Worm (Caenorhabditis elegans) whole organism, L3 larva: ENCODE data around the gene C14B9.2.

Experiments used
- ZK546.5 ChIP-seq: sonication (generic microtip); optimal IDR thresholded peaks from 2 replicates; lab custom pipeline; 2017; ENCODE audit warnings: missing biosample characterization, missing genetic modification characterization
- aly-2 ChIP-seq: fragments of 150-350 bp; optimal IDR thresholded peaks from 2 replicates; lab custom pipeline; 2014; ENCODE audit warnings: missing biosample characterization, missing genetic modification characterization
- ceh-82 ChIP-seq: fragments of 150-350 bp; optimal IDR thresholded peaks from 2 replicates; lab custom pipeline; 2014; ENCODE audit warnings: missing biosample characterization, missing genetic modification characterization
- ceh-9 ChIP-seq: sonication (generic microtip); optimal IDR thresholded peaks from 2 replicates; lab custom pipeline; 2018; ENCODE audit warnings: missing biosample characterization, missing genetic modification characterization
- daf-12 ChIP-seq: fragments of 150-350 bp; optimal IDR thresholded peaks from 2 replicates; lab custom pipeline; 2014; ENCODE audit warnings: missing biosample characterization, missing genetic modification reagents, missing genetic modification characterization
- egl-27 ChIP-seq: sonication (generic microtip); optimal IDR thresholded peaks from 4 replicates; lab custom pipeline; 2017; ENCODE audit warnings: missing biosample characterization, missing genetic modification reagents, missing genetic modification characterization
- egl-5 ChIP-seq: fragments of 150-350 bp; optimal IDR thresholded peaks from 2 replicates; lab custom pipeline; 2017; ENCODE audit warnings: missing biosample characterization, missing genetic modification reagents, missing genetic modification characterization, inconsistent platforms
- elt-1 ChIP-seq: fragments of 150-350 bp; optimal IDR thresholded peaks from 2 replicates; lab custom pipeline; 2014; ENCODE audit warnings: missing biosample characterization, missing genetic modification characterization
- elt-2 ChIP-seq: sonication (generic microtip); optimal IDR thresholded peaks from 2 replicates; lab custom pipeline; 2016; ENCODE audit warnings: missing genetic modification reagents, mild to moderate bottlenecking, missing genetic modification characterization, missing compliant biosample characterization
- fkh-2 ChIP-seq: fragments of 150-350 bp; optimal IDR thresholded peaks from 2 replicates; lab custom pipeline; 2014; ENCODE audit warnings: missing biosample characterization, missing genetic modification reagents, missing genetic modification characterization
- fos-1 ChIP-seq: fragments of 150-350 bp; optimal IDR thresholded peaks from 2 replicates; lab custom pipeline; 2014; ENCODE audit warnings: missing biosample characterization, missing genetic modification characterization
- hmg-11 ChIP-seq: sonication (generic microtip); optimal IDR thresholded peaks from 2 replicates; lab custom pipeline; 2016; ENCODE audit warnings: missing genetic modification characterization, missing compliant biosample characterization
- jun-1 ChIP-seq: fragments of 150-350 bp; optimal IDR thresholded peaks from 2 replicates; lab custom pipeline; 2014; ENCODE audit warnings: missing biosample characterization, missing genetic modification reagents, missing genetic modification characterization
- lin-15B ChIP-seq: fragments of 150-350 bp; optimal IDR thresholded peaks from 2 replicates; lab custom pipeline; 2014; ENCODE audit warnings: missing biosample characterization, missing genetic modification characterization
- lin-39 ChIP-seq: fragments of 150-350 bp; optimal IDR thresholded peaks from 2 replicates; lab custom pipeline; 2018; ENCODE audit warnings: missing biosample characterization, missing genetic modification reagents, missing genetic modification characterization
- lsy-12 ChIP-seq: sonication (generic microtip); optimal IDR thresholded peaks from 2 replicates; lab custom pipeline; 2016; ENCODE audit warnings: mild to moderate bottlenecking, missing genetic modification characterization, missing compliant biosample characterization
- mdl-1 ChIP-seq: fragments of 150-350 bp; optimal IDR thresholded peaks from 2 replicates; lab custom pipeline; 2014; ENCODE audit warnings: missing biosample characterization, missing genetic modification characterization
- mml-1 ChIP-seq: fragments of 150-350 bp; sonication (generic microtip); optimal IDR thresholded peaks from 3 replicates; lab custom pipeline; 2014; ENCODE audit warnings: missing biosample characterization, missing genetic modification characterization
- nfya-1 ChIP-seq: sonication (generic microtip); optimal IDR thresholded peaks from 2 replicates; lab custom pipeline; 2017; ENCODE audit warnings: missing genetic modification characterization, mild to moderate bottlenecking, missing compliant biosample characterization, antibody characterized with exemption, moderate library complexity; ENCODE audit not compliant: insufficient read depth
- nhr-23 ChIP-seq: fragments of 150-350 bp; optimal IDR thresholded peaks from 2 replicates; lab custom pipeline; 2014; ENCODE audit warnings: missing biosample characterization, missing genetic modification reagents, missing genetic modification characterization
- nhr-28 ChIP-seq: fragments of 150-350 bp; optimal IDR thresholded peaks from 2 replicates; lab custom pipeline; 2014; ENCODE audit warnings: missing biosample characterization, missing genetic modification characterization
- nhr-43 ChIP-seq: sonication (generic microtip); optimal IDR thresholded peaks from 2 replicates; lab custom pipeline; 2016; ENCODE audit warnings: mild to moderate bottlenecking, missing genetic modification characterization, missing compliant biosample characterization; ENCODE audit not compliant: poor library complexity, severe bottlenecking
- nhr-76 ChIP-seq: fragments of 150-350 bp; sonication (generic microtip); optimal IDR thresholded peaks from 5 replicates; lab custom pipeline; 2014; ENCODE audit warnings: missing biosample characterization, missing genetic modification characterization
- nhr-77 ChIP-seq: fragments of 150-350 bp; optimal IDR thresholded peaks from 2 replicates; lab custom pipeline; 2014; ENCODE audit warnings: missing biosample characterization, missing genetic modification characterization
- pha-4 ChIP-seq: fragments of 150-350 bp; optimal IDR thresholded peaks from 2 replicates; lab custom pipeline; 2014; ENCODE audit warnings: missing biosample characterization, missing genetic modification reagents, missing genetic modification characterization
- pqm-1 ChIP-seq: fragments of 150-350 bp; optimal IDR thresholded peaks from 2 replicates; lab custom pipeline; 2017; ENCODE audit warnings: missing biosample characterization, missing genetic modification characterization, inconsistent platforms
- sea-2 ChIP-seq: fragments of 150-350 bp; sonication (generic microtip); optimal IDR thresholded peaks from 4 replicates; lab custom pipeline; 2014; ENCODE audit warnings: missing biosample characterization, missing genetic modification reagents, missing genetic modification characterization
- skn-1 ChIP-seq: fragments of 150-350 bp; optimal IDR thresholded peaks from 2 replicates; lab custom pipeline; 2014; ENCODE audit warnings: missing biosample characterization, missing genetic modification characterization
- snpc-4 ChIP-seq: fragments of 150-350 bp; optimal IDR thresholded peaks from 2 replicates; lab custom pipeline; 2014; ENCODE audit warnings: missing biosample characterization, missing genetic modification characterization
- tbx-2 ChIP-seq: sonication (generic microtip); optimal IDR thresholded peaks from 2 replicates; lab custom pipeline; 2016; ENCODE audit warnings: mild to moderate bottlenecking, missing genetic modification characterization, missing compliant biosample characterization
- unc-62 ChIP-seq: fragments of 150-350 bp; sonication (generic microtip); optimal IDR thresholded peaks from 4 replicates; lab custom pipeline; 2014; ENCODE audit warnings: missing biosample characterization, missing genetic modification reagents, missing genetic modification characterization
- zag-1 ChIP-seq: fragments of 150-350 bp; optimal IDR thresholded peaks from 2 replicates; lab custom pipeline; 2014; ENCODE audit warnings: missing biosample characterization, missing genetic modification characterization
- ztf-11 ChIP-seq: fragments of 150-350 bp; optimal IDR thresholded peaks from 2 replicates; lab custom pipeline; 2014; ENCODE audit warnings: missing biosample characterization, missing genetic modification characterization

C14B9.2 gene

DNA sequence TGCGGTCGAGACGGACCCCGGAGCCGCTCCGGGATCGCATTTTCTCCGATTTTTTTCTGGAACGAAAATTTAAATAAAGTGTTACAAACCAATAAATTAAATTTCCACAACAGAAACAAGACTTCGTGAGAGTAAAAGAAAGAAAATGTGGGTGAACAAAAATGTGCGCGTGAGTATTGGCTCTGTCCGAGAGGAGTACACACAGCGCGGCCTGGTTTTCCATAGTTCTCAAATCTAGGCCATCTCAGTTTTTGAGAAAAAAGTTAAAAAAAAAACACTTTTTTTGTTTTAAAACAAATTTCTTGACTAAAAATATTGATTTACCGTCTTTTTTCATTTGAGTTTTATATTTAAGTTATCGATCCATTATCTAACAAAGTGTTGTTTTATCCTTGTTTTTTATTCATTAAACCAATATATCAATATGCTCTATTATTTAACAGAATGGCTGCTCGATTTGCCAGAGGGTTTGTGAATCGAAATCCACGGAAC is 11.2 kb downstream of the C14B9.2 start, which contains the start of the genes C14B9.8 and mrpl-18 (continued):
- TF ChIP-seq tbx-2 (tag; lab: Kevin White, UChicago): no peak
- no peak for TF ChIP-seq egl-5 (tag; lab: Kevin White, UChicago)
- no peak for TF ChIP-seq ztf-11 (tag; lab: Kevin White, UChicago)
- TF ChIP-seq pqm-1 (tag; lab: Kevin White, UChicago): no peak
- TF ChIP-seq elt-1: no peak
- TF ChIP-seq nhr-28: no peak

DNA sequence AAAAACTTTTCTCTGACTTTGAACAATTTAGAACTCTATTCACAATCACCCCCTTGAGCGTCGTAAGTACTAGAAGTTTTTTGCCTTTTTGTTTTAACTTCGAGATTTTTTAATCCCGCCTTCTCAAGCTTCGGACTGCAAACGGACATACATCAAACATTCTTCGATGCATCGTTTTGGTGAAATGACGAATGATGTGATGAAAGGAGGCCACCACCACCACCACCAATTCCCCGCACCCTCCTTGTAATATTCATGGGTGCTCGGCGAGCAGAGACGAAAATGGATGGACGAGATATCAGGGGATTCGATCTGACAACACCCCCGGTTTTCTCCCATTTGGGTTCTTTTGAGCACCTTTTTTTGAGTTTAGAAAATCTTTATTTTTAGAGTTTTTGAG is 12.5 kb downstream of the C14B9.2 start:
- TF ChIP-seq ceh-82 (tag; lab: Kevin White, UChicago) (no peak), sea-2 (GFP tag; lab: Kevin White, UChicago) (no peak), egl-27 (tag; lab: Kevin White, UChicago) (no peak), lin-39 (peak; percentile 49)

DNA sequence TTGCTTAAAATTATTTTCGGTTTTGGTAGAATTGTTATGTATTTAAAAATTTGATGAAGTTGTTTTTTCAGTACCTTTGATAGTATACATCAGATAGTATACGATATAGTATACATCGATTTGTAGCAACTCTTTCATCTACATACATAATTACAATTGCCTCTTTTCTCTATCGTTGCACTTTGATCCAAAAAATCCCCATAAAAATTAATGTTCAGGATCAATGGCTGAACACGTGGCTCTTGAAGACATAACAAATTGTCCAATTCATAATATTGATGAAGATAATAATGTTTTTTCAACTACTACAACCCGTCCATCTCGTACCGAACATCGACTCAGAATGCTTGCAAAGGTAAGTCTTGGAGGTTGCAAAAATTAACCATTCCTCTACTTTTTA is 15.3 kb downstream of the C14B9.2 start, which contains the start of gene D2007.2:
D2007.2 (plus strand) TSS at position 213 of the 400 bp plus-strand sequence.
- TF ChIP-seq fkh-2: no peak
- no peak for TF ChIP-seq ZK546.5
- TF ChIP-seq lin-39: no peak
- TF ChIP-seq nhr-43: no peak
- TF ChIP-seq, all 47 proteins: peak for 0

DNA sequence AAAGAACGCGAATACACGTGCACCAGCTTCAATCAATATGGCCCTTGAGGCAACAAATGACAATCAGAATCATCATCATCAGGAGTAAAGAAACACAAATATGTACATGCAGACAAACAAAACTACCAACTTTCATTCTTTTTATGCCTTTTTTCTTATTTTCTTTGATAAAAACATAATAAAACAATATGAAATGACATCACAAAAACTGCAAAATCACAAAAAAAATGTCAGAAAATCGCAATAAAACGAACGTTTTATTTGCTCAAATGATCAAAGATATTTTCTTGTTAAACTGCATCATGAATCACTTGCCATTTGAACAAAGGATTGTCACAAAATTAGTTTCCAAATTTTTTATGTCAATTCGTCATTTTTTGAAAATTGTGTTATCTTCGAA is 21.0 kb downstream of the C14B9.2 start:
- peak; percentile 55 for TF ChIP-seq elt-2 (tag; lab: Kevin White, UChicago)
- TF ChIP-seq pha-4: peak; percentile 6
- no peak for TF ChIP-seq nhr-77 (tag; lab: Kevin White, UChicago)
- TF ChIP-seq mdl-1 (tag; lab: Kevin White, UChicago): no peak
- TF ChIP-seq skn-1 (tag; lab: Kevin White, UChicago): no peak
- no peak for TF ChIP-seq nhr-76 (tag; lab: Kevin White, UChicago)
- no peak for TF ChIP-seq snpc-4 (tag; lab: Kevin White, UChicago)
- TF ChIP-seq unc-62: no peak

DNA sequence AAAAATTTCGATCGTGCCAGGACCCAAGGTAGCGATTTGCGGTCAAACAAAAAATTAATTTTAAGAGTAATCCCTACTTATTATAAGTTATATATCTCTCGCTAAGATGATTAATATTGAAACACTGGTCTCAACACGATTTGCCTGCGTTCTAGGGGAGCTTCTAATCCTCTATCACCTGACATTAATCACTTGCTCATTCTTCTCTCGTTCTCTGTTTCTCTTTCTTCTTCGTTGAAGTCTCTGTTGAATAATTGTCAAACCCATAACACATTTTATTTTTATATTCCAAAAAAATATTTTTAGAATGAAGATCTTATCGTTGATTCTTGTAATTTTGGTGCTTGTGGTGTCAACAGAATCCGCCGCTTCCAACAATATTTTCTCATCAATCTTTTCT is 21.7 kb downstream of the C14B9.2 start, which contains the start of gene D2007.1:
D2007.1 (plus strand) TSS at position 301 of the 400 bp plus-strand sequence.
- TF ChIP-seq ceh-9 (tag; lab: Kevin White, UChicago): no peak
- TF ChIP-seq lsy-12 (tag; lab: Kevin White, UChicago): no peak
- no peak for TF ChIP-seq mml-1 (tag; lab: Kevin White, UChicago)
- no peak for TF ChIP-seq nhr-28
- no peak for TF ChIP-seq lin-39
- no peak for TF ChIP-seq jun-1 (tag; lab: Kevin White, UChicago)
- TF ChIP-seq elt-2 (tag; lab: Kevin White, UChicago): no peak
- no peak for TF ChIP-seq egl-5 (tag; lab: Kevin White, UChicago)
- TF ChIP-seq fos-1: no peak
- no peak for TF ChIP-seq aly-2 (tag; lab: Kevin White, UChicago)
- TF ChIP-seq ceh-82 (tag; lab: Kevin White, UChicago): no peak
- no peak for TF ChIP-seq daf-12 (tag; lab: Kevin White, UChicago)
- no peak for TF ChIP-seq ZK546.5
- no peak for TF ChIP-seq snpc-4 (tag; lab: Kevin White, UChicago)
- TF ChIP-seq nhr-23 (tag; lab: Kevin White, UChicago): no peak
- TF ChIP-seq ztf-11 (tag; lab: Kevin White, UChicago): no peak
- TF ChIP-seq lin-15B (tag; lab: Kevin White, UChicago): no peak
- TF ChIP-seq nhr-43: no peak
- TF ChIP-seq, all 47 proteins: peak for 0

DNA sequence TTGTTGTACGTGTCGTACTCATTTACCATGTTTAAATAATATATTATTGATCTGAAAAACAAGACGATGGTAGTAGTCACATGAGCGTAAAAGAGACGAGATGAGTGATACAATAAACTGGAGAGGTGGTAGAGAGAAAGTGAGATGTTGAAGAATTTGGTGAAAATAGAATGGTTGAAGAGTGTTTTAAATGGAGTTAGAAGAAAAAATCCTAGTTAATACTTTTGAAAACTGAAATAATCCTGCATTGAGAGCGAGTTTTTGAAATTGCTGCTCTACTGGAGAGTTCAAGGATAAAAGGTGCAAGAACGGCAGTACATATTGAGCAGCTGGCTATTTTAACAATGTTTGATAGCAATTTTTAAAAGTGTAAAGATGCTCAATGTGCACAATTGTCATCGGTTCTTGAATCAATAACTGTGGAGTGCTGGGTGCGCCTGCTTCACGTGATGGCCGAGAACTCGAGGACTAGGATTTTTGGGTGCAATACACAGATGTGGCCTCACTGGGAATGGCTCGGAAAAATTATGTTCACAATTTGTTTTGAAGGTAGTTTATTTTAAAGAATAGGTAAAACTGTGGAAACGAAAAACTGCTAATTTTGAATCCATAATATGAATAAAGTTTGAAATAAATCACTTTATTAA is 24.8 kb downstream of the C14B9.2 start, which contains the start of gene atg-13:
atg-13 (minus strand) TSS at position 51 of the 647 bp plus-strand sequence.
- TF ChIP-seq egl-5 (tag; lab: Kevin White, UChicago): no peak
- no peak for TF ChIP-seq nhr-28
- TF ChIP-seq nhr-23 (tag; lab: Kevin White, UChicago): no peak
- TF ChIP-seq elt-2 (tag; lab: Kevin White, UChicago): peak; percentile 15
- peak; percentile 43 for TF ChIP-seq nfya-1 (tag; lab: Kevin White, UChicago)
- TF ChIP-seq hmg-11 (tag; lab: Kevin White, UChicago): peak; percentile 9
- peak; percentile 62 for TF ChIP-seq pha-4
- TF ChIP-seq zag-1 (tag; lab: Kevin White, UChicago): no peak
- TF ChIP-seq, all 47 proteins: peak for 4
